Worm (Caenorhabditis elegans) whole organism, L4 larva: ENCODE results near the gene B0563.18.
"Not testable (repeated sequence)": the region's sequence is repeated elsewhere in the genome, so short reads cannot be mapped to it uniquely, and the experiment has no call there.

ENCODE experiments used
- D1046.2 ChIP-seq: fragments of 200-800 bp; sonication (Bioruptor generic); IDR thresholded peaks from 2 replicates; pipeline ENCODE4 v1.3.6; 2022; ENCODE audit warnings: missing genetic modification characterization, missing compliant biosample characterization
- F10B5.3 ChIP-seq: sonication (generic microtip); optimal IDR thresholded peaks from 2 replicates; lab custom pipeline; 2016; ENCODE audit warnings: mild to moderate bottlenecking, missing genetic modification characterization, missing compliant biosample characterization
- F49E8.2 ChIP-seq: sonication (generic microtip); optimal IDR thresholded peaks from 2 replicates; lab custom pipeline; 2016; ENCODE audit warnings: missing compliant biosample characterization, mild to moderate bottlenecking, missing genetic modification characterization, borderline replicate concordance
- T26A8.4 ChIP-seq: fragments of 200-800 bp; sonication (Bioruptor generic); IDR thresholded peaks from 2 replicates; pipeline ENCODE4 v1.3.6; 2022; ENCODE audit warnings: missing genetic modification characterization, missing compliant biosample characterization
- Y48G9A.11 ChIP-seq: fragments of 200-800 bp; sonication (Bioruptor generic); IDR thresholded peaks from 2 replicates; pipeline ENCODE4 v1.3.6; 2022; ENCODE audit warnings: missing genetic modification reagents, missing genetic modification characterization, missing compliant biosample characterization
- aha-1 ChIP-seq: fragments of 150-350 bp; peaks from one replicate; lab custom pipeline; 2014; ENCODE audit warnings: missing biosample characterization, missing genetic modification characterization
- aly-2 ChIP-seq: sonication (generic microtip); optimal IDR thresholded peaks from 2 replicates; lab custom pipeline; 2018; ENCODE audit warnings: missing biosample characterization, missing genetic modification characterization
- ceh-62 ChIP-seq: sonication (generic microtip); optimal IDR thresholded peaks from 2 replicates; lab custom pipeline; 2017; ENCODE audit warnings: missing biosample characterization, missing genetic modification characterization
- ces-1 ChIP-seq: fragments of 150-350 bp; sonication (generic microtip); optimal IDR thresholded peaks from 4 replicates; lab custom pipeline; 2014; ENCODE audit warnings: missing biosample characterization, missing genetic modification reagents, missing genetic modification characterization
- ctbp-1 ChIP-seq: fragments of 200-800 bp; sonication (Bioruptor generic); IDR thresholded peaks from 2 replicates; pipeline ENCODE4 v1.3.6; 2022; ENCODE audit warnings: missing genetic modification reagents, missing genetic modification characterization, missing compliant biosample characterization
- daf-16 ChIP-seq, 3 experiments: sonication (generic microtip); optimal IDR thresholded peaks; 2 replicates each; lab custom pipeline; 2016 to 2017; ENCODE audit warnings: missing genetic modification characterization in 3 of 3, missing genetic modification reagents in 3 of 3, mild to moderate bottlenecking in 2 of 3, missing compliant biosample characterization in 2 of 3, missing biosample characterization in 1 of 3, moderate library complexity in 1 of 3
- dmd-6 ChIP-seq: fragments of 200-800 bp; sonication (Bioruptor generic); IDR thresholded peaks from 2 replicates; pipeline ENCODE4 v1.3.6; 2022; ENCODE audit warnings: missing genetic modification reagents, missing genetic modification characterization, missing compliant biosample characterization
- dve-1 ChIP-seq: sonication (generic microtip); optimal IDR thresholded peaks from 2 replicates; lab custom pipeline; 2017; ENCODE audit warnings: antibody characterized with exemption, mild to moderate bottlenecking, missing genetic modification characterization, missing compliant biosample characterization; ENCODE audit not compliant: insufficient read depth
- hlh-11 ChIP-seq: fragments of 200-800 bp; sonication (Bioruptor generic); optimal IDR thresholded peaks from 2 replicates; lab custom pipeline; 2018; ENCODE audit warnings: mild to moderate bottlenecking, missing genetic modification characterization, missing compliant biosample characterization
- hlh-30 ChIP-seq: sonication (generic microtip); optimal IDR thresholded peaks from 2 replicates; lab custom pipeline; 2017; ENCODE audit warnings: antibody characterized with exemption, mild to moderate bottlenecking, missing genetic modification characterization, missing compliant biosample characterization; ENCODE audit not compliant: insufficient read depth
- lin-29 ChIP-seq: fragments of 200-800 bp; sonication (Bioruptor generic); IDR thresholded peaks from 2 replicates; pipeline ENCODE4 v1.3.6; 2022; ENCODE audit warnings: missing genetic modification reagents, missing genetic modification characterization, missing compliant biosample characterization
- lir-3 ChIP-seq: sonication (generic microtip); optimal IDR thresholded peaks from 2 replicates; lab custom pipeline; 2016; ENCODE audit warnings: mild to moderate bottlenecking, missing genetic modification characterization, missing compliant biosample characterization
- mep-1 ChIP-seq: fragments of 150-350 bp; sonication (generic microtip); optimal IDR thresholded peaks from 3 replicates; lab custom pipeline; 2014; ENCODE audit warnings: missing biosample characterization, missing genetic modification characterization
- nhr-111 ChIP-seq: fragments of 200-800 bp; sonication (Bioruptor generic); optimal IDR thresholded peaks from 2 replicates; lab custom pipeline; 2018; ENCODE audit warnings: mild to moderate bottlenecking, missing genetic modification characterization, missing compliant biosample characterization
- nhr-48 ChIP-seq: sonication (generic microtip); optimal IDR thresholded peaks from 2 replicates; lab custom pipeline; 2016; ENCODE audit warnings: mild to moderate bottlenecking, missing genetic modification characterization, missing compliant biosample characterization
- nhr-77 ChIP-seq: fragments of 150-350 bp; optimal IDR thresholded peaks from 2 replicates; lab custom pipeline; 2014; ENCODE audit warnings: missing biosample characterization, missing genetic modification characterization
- pha-4 ChIP-seq, 2 experiments: fragments of 150-350 bp in 1 of 2; fragments of 200-800 bp in 1 of 2; sonication (Bioruptor generic) in 1 of 2; IDR thresholded peaks in 1 of 2; optimal IDR thresholded peaks in 1 of 2; 2 replicates each; pipeline versions ENCODE4 v1.3.6 to Lab custom; 2014 to 2022; ENCODE audit warnings: missing genetic modification characterization in 2 of 2, missing genetic modification reagents in 2 of 2, missing biosample characterization in 1 of 2, missing compliant biosample characterization in 1 of 2
- php-3 ChIP-seq: fragments of 200-800 bp; sonication (Bioruptor generic); IDR thresholded peaks from 2 replicates; pipeline ENCODE4 v1.3.6; 2022; ENCODE audit warnings: missing genetic modification reagents, missing genetic modification characterization, missing compliant biosample characterization
- pqm-1 ChIP-seq: sonication (generic microtip); optimal IDR thresholded peaks from 2 replicates; lab custom pipeline; 2017; ENCODE audit warnings: missing biosample characterization, missing genetic modification characterization
- snpc-1.2 ChIP-seq: fragments of 200-800 bp; sonication (Bioruptor generic); IDR thresholded peaks from 2 replicates; pipeline ENCODE4 v1.3.6; 2022; ENCODE audit warnings: missing genetic modification reagents, missing genetic modification characterization, missing compliant biosample characterization
- unc-62 ChIP-seq, 3 experiments: fragments of 150-350 bp in 1 of 3; sonication (generic microtip); optimal IDR thresholded peaks in 2 of 3; peaks in 1 of 3; 1 replicate in 1 of 3; 2 replicates in 2 of 3; lab custom pipeline; 2014 to 2017; ENCODE audit warnings: missing biosample characterization in 3 of 3, missing genetic modification characterization in 3 of 3, missing genetic modification reagents in 3 of 3, missing genotype in 1 of 3
- vab-7 ChIP-seq: fragments of 200-800 bp; sonication (Bioruptor generic); IDR thresholded peaks from 2 replicates; pipeline ENCODE4 v1.3.6; 2022; ENCODE audit warnings: missing genetic modification reagents, missing genetic modification characterization, missing compliant biosample characterization
- zfp-3 ChIP-seq: fragments of 200-800 bp; sonication (Bioruptor generic); conservative IDR thresholded peaks from 2 replicates; pipeline ENCODE4 v1.3.6; 2022; ENCODE audit warnings: missing genetic modification reagents, missing genetic modification characterization, missing compliant biosample characterization
- zip-11 ChIP-seq: fragments of 200-800 bp; sonication (Bioruptor generic); IDR thresholded peaks from 2 replicates; pipeline ENCODE4 v1.3.6; 2022; ENCODE audit warnings: missing genetic modification characterization, missing compliant biosample characterization
- zip-2 ChIP-seq: fragments of 150-350 bp; optimal IDR thresholded peaks from 2 replicates; lab custom pipeline; 2014; ENCODE audit warnings: missing biosample characterization, missing genetic modification characterization
- ztf-7 ChIP-seq: fragments of 150-350 bp; optimal IDR thresholded peaks from 2 replicates; lab custom pipeline; 2014; ENCODE audit warnings: missing biosample characterization, missing genetic modification characterization

The B0563.18 gene

DNA sequence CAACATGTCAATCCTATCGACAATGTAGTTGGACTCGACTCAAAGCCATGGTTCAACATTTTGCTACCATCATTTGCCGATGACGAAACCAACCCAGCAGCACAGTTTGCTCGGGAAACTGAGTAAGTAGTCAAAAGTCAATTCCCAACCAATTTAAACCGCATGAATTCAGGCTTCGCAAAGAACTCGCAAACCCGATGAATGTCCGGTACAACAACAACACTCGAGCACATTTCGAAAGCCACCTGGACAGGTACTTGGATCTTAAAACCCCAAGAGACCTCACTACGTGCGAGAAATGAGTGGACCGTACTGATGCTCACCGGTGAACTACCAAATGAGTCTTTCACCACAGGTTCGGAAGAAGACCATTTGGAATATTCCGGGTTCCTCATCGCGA lies 21.7 kb downstream of the B0563.18 start:
- TF ChIP-seq aha-1 (tag; lab: Kevin White, UChicago): peak; percentile 93
- TF ChIP-seq nhr-77 (tag; lab: Kevin White, UChicago): no peak
- peak in 1 of 2 experiments; percentile 70 for TF ChIP-seq unc-62 (GFP tag; optimal IDR thresholded peaks at IDR 0.05 in 1 of 2; lab: Kevin White, UChicago)
- TF ChIP-seq unc-62 (tag; optimal IDR thresholded peaks at IDR 0.05; lab: Kevin White, UChicago): no peak

DNA sequence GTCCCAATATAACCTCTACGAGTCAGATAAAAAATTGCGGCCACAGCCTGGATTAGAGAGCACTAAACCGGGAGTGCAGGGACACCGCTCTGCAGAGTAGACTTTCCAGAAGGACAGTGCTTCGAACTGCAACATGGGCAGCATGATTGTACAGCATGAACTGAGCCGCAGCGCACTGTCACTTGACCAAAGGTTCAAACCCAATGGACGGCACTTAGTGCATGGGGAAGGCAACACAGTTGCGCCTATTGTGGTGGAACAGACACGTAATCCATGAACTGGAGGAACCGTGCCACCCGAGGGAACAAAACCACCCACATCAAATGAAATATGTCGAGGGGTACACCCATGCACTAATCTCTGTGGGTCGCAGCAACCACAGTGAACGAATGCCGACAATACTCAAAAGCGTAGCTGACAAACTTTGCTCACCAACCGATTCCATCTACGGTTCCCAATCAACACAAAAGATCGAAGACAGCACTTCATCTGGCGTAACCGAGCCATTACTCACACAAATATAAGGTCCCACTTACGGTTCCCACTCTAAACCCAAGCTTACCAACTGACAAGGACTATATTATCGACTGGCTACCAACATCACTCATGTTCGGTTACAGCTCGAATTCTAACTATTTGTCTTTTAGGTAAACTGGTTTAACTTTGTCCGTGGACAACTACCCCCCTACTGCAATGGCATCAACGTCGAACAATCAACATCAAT lies 23.2 kb downstream of the B0563.18 start:
- TF ChIP-seq ztf-7: no peak
- peak in 1 of 2 experiments; percentile 77 for TF ChIP-seq unc-62 (GFP tag; optimal IDR thresholded peaks at IDR 0.05 in 1 of 2; lab: Kevin White, UChicago)
- no peak for TF ChIP-seq unc-62 (tag; optimal IDR thresholded peaks at IDR 0.05; lab: Kevin White, UChicago)
- TF ChIP-seq aha-1 (tag; lab: Kevin White, UChicago): peak; percentile 96

DNA sequence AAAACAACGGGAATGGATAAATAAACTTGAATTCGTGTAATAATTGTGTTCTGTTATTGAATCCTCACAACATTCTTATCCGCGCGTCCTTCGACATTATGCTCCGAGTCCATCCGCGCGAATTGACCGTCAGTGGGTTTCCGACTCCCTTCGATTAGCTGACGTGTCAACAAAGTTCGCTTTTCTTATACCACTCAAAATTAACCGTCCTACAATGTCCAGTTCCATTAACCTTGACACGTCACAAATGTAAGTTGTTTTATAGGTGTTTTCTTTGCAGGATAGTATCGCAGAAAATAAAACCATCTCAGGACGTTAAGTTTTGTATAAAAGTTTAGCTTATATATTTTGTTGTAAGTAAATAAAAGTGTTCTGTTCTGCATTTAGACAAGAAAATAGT lies 31.1 kb downstream of the B0563.18 start, which contains the start of gene crb-3:
crb-3 (plus strand) TSS at position 301 of the 400 bp plus-strand sequence.
- TF ChIP-seq zip-11 (GFP tag; lab: Robert Waterston, UW); pha-4 (GFP tag; IDR thresholded peaks at IDR 0.05; lab: Robert Waterston, UW); pha-4 (tag; optimal IDR thresholded peaks at IDR 0.05; lab: Kevin White, UChicago); ctbp-1: not testable (repeated sequence)
- TF ChIP-seq, all 104 proteins: peak for 0; not testable (repeated sequence) for 104

DNA sequence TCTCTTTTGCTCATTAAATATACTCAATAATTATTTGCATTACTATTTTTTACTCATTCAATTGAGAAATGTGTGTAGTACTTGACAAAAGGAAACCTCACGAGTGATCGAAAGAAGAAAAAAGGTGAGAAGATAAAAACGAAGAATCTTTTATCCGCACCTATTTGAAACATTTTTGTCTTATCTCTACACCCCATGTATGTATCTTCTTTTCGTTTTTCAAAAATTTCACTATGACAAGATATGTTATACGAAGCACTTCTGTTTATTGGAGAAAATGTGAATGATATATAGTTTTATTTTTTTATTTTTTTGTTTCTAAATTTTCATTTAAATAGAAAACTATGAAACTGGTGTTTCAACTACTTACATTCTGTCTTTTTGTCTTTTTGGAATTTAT lies 32.6 kb downstream of the B0563.18 start:
- TF ChIP-seq unc-62 (GFP tag; optimal IDR thresholded peaks at IDR 0.05 in 1 of 2; lab: Kevin White, UChicago): peak in 1 of 2 experiments; percentile 53
- no peak for TF ChIP-seq unc-62 (tag; optimal IDR thresholded peaks at IDR 0.05; lab: Kevin White, UChicago)
- TF ChIP-seq T26A8.4 (GFP tag; lab: Robert Waterston, UW): no peak

DNA sequence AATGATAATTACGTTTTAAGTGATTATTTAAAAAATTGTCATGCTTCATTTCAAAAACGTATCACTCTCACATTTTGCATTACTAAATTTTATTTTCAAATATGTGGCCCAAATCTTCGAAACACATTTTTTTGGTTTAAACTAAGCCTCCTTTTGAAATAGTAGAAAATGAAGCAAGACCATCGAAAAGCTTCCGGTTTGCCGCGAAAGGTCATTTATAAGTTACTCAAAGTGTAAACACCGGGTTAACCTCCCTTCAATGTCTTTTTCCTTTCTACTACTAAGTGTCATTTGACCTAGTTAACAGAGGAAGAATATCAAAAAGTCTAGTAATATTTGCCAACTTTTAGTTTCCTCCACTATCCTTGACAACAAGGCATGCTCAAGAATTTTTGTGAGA lies 34.4 kb downstream of the B0563.18 start:
- TF ChIP-seq lin-29 (GFP tag; lab: Robert Waterston, UW) (no peak), unc-62 (GFP tag; optimal IDR thresholded peaks at IDR 0.05 in 1 of 2; lab: Kevin White, UChicago) (peak in 1 of 2 experiments; percentile 93), unc-62 (tag; optimal IDR thresholded peaks at IDR 0.05; lab: Kevin White, UChicago) (no peak)
- TF ChIP-seq, all 104 proteins: peak for 1

DNA sequence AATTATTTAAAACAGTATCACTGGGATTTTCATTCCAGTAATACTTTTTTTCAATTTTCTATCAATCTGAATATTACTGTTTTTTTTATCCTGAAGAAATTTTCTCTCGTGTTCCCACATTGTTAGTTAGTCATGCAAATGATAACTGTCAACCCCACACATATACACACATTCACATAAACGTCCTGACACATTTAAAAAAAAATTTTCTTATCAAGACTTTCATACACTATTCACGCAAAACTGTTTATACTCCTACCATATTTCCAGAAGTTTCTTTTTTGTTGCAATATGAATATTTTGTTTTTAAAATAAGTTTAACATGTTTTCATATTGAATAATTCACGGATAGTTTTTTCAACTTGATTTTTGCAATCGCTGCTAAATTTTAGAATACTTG lies 36.1 kb downstream of the B0563.18 start:
- TF ChIP-seq hlh-30 (tag; lab: Kevin White, UChicago): peak; percentile 21
- TF ChIP-seq hlh-11 (tag; lab: Kevin White, UChicago): peak; percentile 1
- no peak for TF ChIP-seq F49E8.2 (tag; lab: Kevin White, UChicago)
- TF ChIP-seq daf-16 (GFP tag; optimal IDR thresholded peaks at IDR 0.05; lab: Kevin White, UChicago): no peak
- peak; percentile 83 for TF ChIP-seq daf-16 (tag; optimal IDR thresholded peaks at IDR 0.05; lab: Kevin White, UChicago)
- no peak for TF ChIP-seq nhr-48 (tag; lab: Kevin White, UChicago)
- no peak for TF ChIP-seq D1046.2 (GFP tag; lab: Robert Waterston, UW)
- TF ChIP-seq dve-1: peak; percentile 48
- peak; percentile 57 for TF ChIP-seq pqm-1
- TF ChIP-seq, all 104 proteins: peak for 5

DNA sequence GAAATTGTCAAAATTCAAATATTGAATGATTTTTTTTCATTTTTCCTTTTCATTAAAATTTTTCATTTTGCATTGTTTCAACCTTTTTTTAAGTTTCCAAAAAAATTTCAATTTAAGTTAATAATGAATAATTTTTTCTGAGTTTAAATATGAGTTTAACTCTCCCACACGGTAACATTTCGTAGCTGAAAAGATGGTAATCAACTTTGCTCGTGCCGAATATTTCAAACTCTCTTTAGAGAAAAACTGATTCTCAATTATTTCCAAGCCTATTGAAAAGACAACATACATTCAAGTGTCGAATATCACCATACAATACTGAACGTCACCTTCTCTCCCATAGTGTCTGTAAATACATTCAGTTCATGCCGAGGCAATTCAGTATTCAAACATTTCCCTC lies 36.6 kb downstream of the B0563.18 start:
- TF ChIP-seq vab-7 (GFP tag; lab: Robert Waterston, UW) (no peak), unc-62 (GFP tag; optimal IDR thresholded peaks at IDR 0.05 in 1 of 2; lab: Kevin White, UChicago) (peak in 1 of 2 experiments; percentile 99), unc-62 (tag; optimal IDR thresholded peaks at IDR 0.05; lab: Kevin White, UChicago) (no peak)
- TF ChIP-seq, all 104 proteins: peak for 1

DNA sequence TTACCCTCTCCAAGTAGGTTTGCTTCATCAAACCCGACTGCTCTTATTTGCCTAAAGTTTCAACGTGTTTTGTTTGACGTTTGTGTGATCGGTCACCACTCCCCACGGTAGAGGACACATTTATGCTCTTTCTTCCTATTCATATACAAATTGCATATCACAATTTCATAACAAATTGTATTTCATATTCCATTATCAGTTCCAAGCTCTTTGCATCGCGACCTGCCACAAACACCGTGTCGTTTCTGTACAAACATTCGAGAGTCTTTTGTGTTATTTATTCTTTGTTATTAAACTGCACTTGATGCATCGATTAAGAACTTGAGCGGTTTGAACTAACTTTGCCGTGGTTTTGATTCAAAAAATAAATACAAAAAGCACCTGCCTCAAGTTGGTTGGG lies 37.7 kb downstream of the B0563.18 start:
- no peak for TF ChIP-seq nhr-111 (GFP tag; lab: Kevin White, UChicago)
- TF ChIP-seq ces-1 (GFP tag; lab: Kevin White, UChicago): no peak
- no peak for TF ChIP-seq F10B5.3 (tag; lab: Kevin White, UChicago)
- no peak for TF ChIP-seq zip-2
- TF ChIP-seq snpc-1.2 (GFP tag; lab: Robert Waterston, UW): no peak
- peak; percentile 9 for TF ChIP-seq mep-1
- peak; percentile 23; the same call in 1 of the 2 replicates for TF ChIP-seq dmd-6
- 0 out of 2 replicates have a peak, but pooled peaks have one; percentile 27 for TF ChIP-seq php-3
- TF ChIP-seq pqm-1: peak; percentile 47
- TF ChIP-seq Y48G9A.11 (GFP tag; lab: Robert Waterston, UW): no peak
- TF ChIP-seq ceh-62: no peak
- no peak for TF ChIP-seq zfp-3 (GFP tag; lab: Robert Waterston, UW)
- TF ChIP-seq hlh-11 (tag; lab: Kevin White, UChicago): peak; percentile 65
- TF ChIP-seq aha-1 (tag; lab: Kevin White, UChicago): peak; percentile 74
- TF ChIP-seq aly-2 (tag; lab: Kevin White, UChicago): no peak
- TF ChIP-seq dve-1: peak; percentile 47
- TF ChIP-seq lir-3 (tag; lab: Kevin White, UChicago): no peak
- peak; percentile 7 for TF ChIP-seq hlh-30 (tag; lab: Kevin White, UChicago)
- no peak for TF ChIP-seq nhr-77 (tag; lab: Kevin White, UChicago)
